Fruit fly (Drosophila melanogaster): ENCODE results near the gene CG43138.

Gene CG43138

dm6 chrX:7528004-7528403 is at the start of gene CG43138:
Gene CG43138, plus strand, starts transcription at chrX:7528304.
- no peak for TF ChIP-seq CG17801 (GFP tag; optimal IDR thresholded peaks at IDR 0.05; ENCODE audit: partially characterized antibody)

dm6 chrX:7486294-7486693 is 41.8 kb upstream of the CG43138 start:
- TF ChIP-seq CG17801 (GFP tag; optimal IDR thresholded peaks at IDR 0.05; ENCODE audit: partially characterized antibody) = no peak

- no peak for TF ChIP-seq CG17801 (GFP tag; optimal IDR thresholded peaks at IDR 0.05; ENCODE audit: partially characterized antibody)
Measured at dm6 chrX:7488254-7488653, 39.9 kb upstream of the CG43138 start.

- no peak for TF ChIP-seq CG17801 (GFP tag; optimal IDR thresholded peaks at IDR 0.05; ENCODE audit: partially characterized antibody)
Measured at dm6 chrX:7490927-7491326, 37.2 kb upstream of the CG43138 start.

dm6 chrX:7512769-7513168 is 15.3 kb upstream of the CG43138 start:
- no peak for TF ChIP-seq CG17801 (GFP tag; optimal IDR thresholded peaks at IDR 0.05; ENCODE audit: partially characterized antibody)

- TF ChIP-seq CG17801 (GFP tag; optimal IDR thresholded peaks at IDR 0.05; ENCODE audit: partially characterized antibody) = no peak
Measured at dm6 chrX:7519812-7520211, 8.3 kb upstream of the CG43138 start.

dm6 chrX:7521566-7522332 is 6.4 kb upstream of the CG43138 start:
- TF ChIP-seq CG17801 (GFP tag; optimal IDR thresholded peaks at IDR 0.05; ENCODE audit: partially characterized antibody) = no peak

dm6 chrX:7523845-7524244 is 4.3 kb upstream of the CG43138 start:
- no peak for TF ChIP-seq CG17801 (GFP tag; optimal IDR thresholded peaks at IDR 0.05; ENCODE audit: partially characterized antibody)

- no peak for TF ChIP-seq CG17801 (GFP tag; optimal IDR thresholded peaks at IDR 0.05; ENCODE audit: partially characterized antibody)
Measured at dm6 chrX:7526099-7526718, 1.9 kb upstream of the CG43138 start.

- TF ChIP-seq CG17801 (GFP tag; optimal IDR thresholded peaks at IDR 0.05; ENCODE audit: partially characterized antibody) = no peak
Measured at dm6 chrX:7526914-7527313, 1.2 kb upstream of the CG43138 start.

- TF ChIP-seq CG17801 (GFP tag; optimal IDR thresholded peaks at IDR 0.05; ENCODE audit: partially characterized antibody) = no peak
Measured at dm6 chrX:7530204-7530603, 2.1 kb downstream of the CG43138 start.

dm6 chrX:7534864-7535263 is 6.8 kb downstream of the CG43138 start:
- TF ChIP-seq CG17801 (GFP tag; optimal IDR thresholded peaks at IDR 0.05; ENCODE audit: partially characterized antibody) = no peak

dm6 chrX:7536859-7537258 is 8.8 kb downstream of the CG43138 start, which contains the start of gene CG32720:
Gene CG32720, minus strand, starts transcription at chrX:7536959.
- no peak for TF ChIP-seq CG17801 (GFP tag; optimal IDR thresholded peaks at IDR 0.05; ENCODE audit: partially characterized antibody)

dm6 chrX:7537829-7538228 is 9.7 kb downstream of the CG43138 start:
- TF ChIP-seq CG17801 (GFP tag; optimal IDR thresholded peaks at IDR 0.05; ENCODE audit: partially characterized antibody) = no peak

dm6 chrX:7539126-7539525 is 11.0 kb downstream of the CG43138 start:
- TF ChIP-seq CG17801 (GFP tag; optimal IDR thresholded peaks at IDR 0.05; ENCODE audit: partially characterized antibody) = no peak

dm6 chrX:7540749-7541454 is 12.8 kb downstream of the CG43138 start:
- TF ChIP-seq CG17801 (GFP tag; optimal IDR thresholded peaks at IDR 0.05; ENCODE audit: partially characterized antibody) = no peak
